Fruit fly (Drosophila melanogaster) whole organism, wandering third instar larva: ENCODE results near the gene CG4972.

Experiments
- Abd-B ChIP-seq: fragments of >200 bp; optimal IDR thresholded peaks from 2 replicates; lab custom pipeline; 2017; ENCODE audit warnings: missing biosample characterization, missing genetic modification characterization
- CG32264 ChIP-seq: fragments of 200-800 bp; sonication (Bioruptor generic); optimal IDR thresholded peaks from 2 replicates; lab custom pipeline; 2016; ENCODE audit warnings: missing biosample characterization, missing genetic modification characterization
- CG9705 ChIP-seq: fragments of 200-800 bp; sonication (Bioruptor generic); optimal IDR thresholded peaks from 2 replicates; lab custom pipeline; 2018; ENCODE audit warnings: missing biosample characterization, mild to moderate bottlenecking, missing genetic modification characterization
- CrebA ChIP-seq: fragments of 200-800 bp; sonication (Bioruptor generic); optimal IDR thresholded peaks from 2 replicates; lab custom pipeline; 2016; ENCODE audit warnings: missing biosample characterization, mild to moderate bottlenecking, missing genetic modification characterization, borderline replicate concordance
- Dfd ChIP-seq: fragments of >200 bp; optimal IDR thresholded peaks from 2 replicates; lab custom pipeline; 2017; ENCODE audit warnings: missing biosample characterization, missing genetic modification characterization
- Dif ChIP-seq: fragments of 200-275, 200-300 bp; sonication (Bioruptor generic); optimal IDR thresholded peaks from 2 replicates; lab custom pipeline; 2018; ENCODE audit warnings: missing biosample characterization, missing genetic modification characterization; ENCODE audit not compliant: partially characterized antibody
- GATAd ChIP-seq: sonication (Bioruptor generic); optimal IDR thresholded peaks from 2 replicates; lab custom pipeline; 2016; ENCODE audit warnings: missing biosample characterization, missing genetic modification characterization
- HLH106 ChIP-seq: fragments of 200-800 bp; optimal IDR thresholded peaks from 3 replicates; lab custom pipeline; 2019; ENCODE audit warnings: missing biosample characterization, mild to moderate bottlenecking, missing genetic modification characterization, moderate library complexity
- Hnf4 ChIP-seq: fragments of 200-800 bp; sonication (Bioruptor generic); optimal IDR thresholded peaks from 2 replicates; lab custom pipeline; 2016; ENCODE audit warnings: missing biosample characterization, mild to moderate bottlenecking, missing genetic modification characterization
- Hr78 ChIP-seq: fragments of >200 bp; optimal IDR thresholded peaks from 2 replicates; lab custom pipeline; 2017; ENCODE audit warnings: missing biosample characterization, missing genetic modification characterization
- Hr83 ChIP-seq: fragments of 200-300 bp; sonication (Bioruptor generic); optimal IDR thresholded peaks from 2 replicates; lab custom pipeline; 2016; ENCODE audit warnings: missing biosample characterization, mild to moderate bottlenecking, missing genetic modification characterization, moderate library complexity; ENCODE audit not compliant: poor library complexity, severe bottlenecking
- Jra ChIP-seq: sonication (Bioruptor generic); optimal IDR thresholded peaks from 2 replicates; lab custom pipeline; 2016; ENCODE audit warnings: missing biosample characterization, missing genetic modification characterization
- Mio ChIP-seq: sonication (Bioruptor generic); optimal IDR thresholded peaks from 2 replicates; lab custom pipeline; 2016; ENCODE audit warnings: missing biosample characterization, missing genetic modification characterization
- Myc ChIP-seq: fragments of >200 bp; optimal IDR thresholded peaks from 2 replicates; lab custom pipeline; 2017
- N ChIP-seq: fragments of >200 bp; optimal IDR thresholded peaks from 2 replicates; lab custom pipeline; 2018; ENCODE audit warnings: missing biosample characterization, missing external identifiers, missing genetic modification characterization
- OdsH ChIP-seq: fragments of 200-800 bp; sonication (Bioruptor generic); optimal IDR thresholded peaks from 2 replicates; lab custom pipeline; 2016; ENCODE audit warnings: missing biosample characterization, mild to moderate bottlenecking, missing genetic modification characterization
- Rel ChIP-seq, 2 experiments: fragments of 200-800 bp; sonication (Bioruptor generic) in 1 of 2; optimal IDR thresholded peaks; 2 replicates in 1 of 2; 3 replicates in 1 of 2; lab custom pipeline; 2016 to 2019; ENCODE audit warnings: mild to moderate bottlenecking in 2 of 2, missing biosample characterization in 2 of 2, missing genetic modification characterization in 2 of 2, moderate library complexity in 1 of 2
- Sp1 ChIP-seq: fragments of 200-800 bp; sonication (Bioruptor generic); optimal IDR thresholded peaks from 3 replicates; lab custom pipeline; 2019; ENCODE audit warnings: missing biosample characterization, mild to moderate bottlenecking, missing genetic modification characterization, moderate library complexity
- Vsx2 ChIP-seq: fragments of 200-300, 225-300 bp; sonication (Bioruptor generic); optimal IDR thresholded peaks from 2 replicates; lab custom pipeline; 2018; ENCODE audit warnings: missing biosample characterization, missing genetic modification characterization; ENCODE audit not compliant: partially characterized antibody
- br ChIP-seq: fragments of 200-800 bp; sonication (Bioruptor generic); optimal IDR thresholded peaks from 2 replicates; lab custom pipeline; 2016; ENCODE audit warnings: missing biosample characterization, missing genetic modification characterization
- brk ChIP-seq: fragments of 200-800 bp; sonication (Bioruptor generic); optimal IDR thresholded peaks from 2 replicates; lab custom pipeline; 2016; ENCODE audit warnings: missing biosample characterization, mild to moderate bottlenecking, missing genetic modification characterization
- dl ChIP-seq, 2 experiments: fragments of 175-275, 200-275 bp in 1 of 2; fragments of 200-275 bp in 1 of 2; sonication (Bioruptor generic); optimal IDR thresholded peaks; lab custom pipeline; 2018; ENCODE audit warnings: mild to moderate bottlenecking in 2 of 2, missing biosample characterization in 2 of 2, missing genetic modification characterization in 2 of 2, moderate library complexity in 2 of 2; ENCODE audit not compliant: partially characterized antibody in 2 of 2, insufficient read depth in 1 of 2
- dmrt93B ChIP-seq: fragments of 200-800 bp; sonication (Bioruptor generic); optimal IDR thresholded peaks from 2 replicates; lab custom pipeline; 2018; ENCODE audit warnings: missing biosample characterization, mild to moderate bottlenecking, missing genetic modification characterization
- dsf ChIP-seq: sonication (Bioruptor generic); optimal IDR thresholded peaks from 2 replicates; lab custom pipeline; 2016; ENCODE audit warnings: missing biosample characterization, missing genetic modification characterization, borderline replicate concordance
- ey ChIP-seq: fragments of 200-800 bp; sonication (Bioruptor generic); optimal IDR thresholded peaks from 2 replicates; lab custom pipeline; 2016; ENCODE audit warnings: missing biosample characterization, missing genetic modification characterization
- foxo ChIP-seq, 2 experiments: fragments of 200-800 bp; sonication (Bioruptor generic); optimal IDR thresholded peaks; 2 replicates in 1 of 2; 3 replicates in 1 of 2; lab custom pipeline; 2016 to 2017; ENCODE audit warnings: missing biosample characterization in 2 of 2, missing genetic modification characterization in 2 of 2
- fru ChIP-seq: fragments of 200-800 bp; sonication (Bioruptor generic); optimal IDR thresholded peaks from 3 replicates; lab custom pipeline; 2016; ENCODE audit warnings: missing biosample characterization, mild to moderate bottlenecking, missing genetic modification characterization
- h ChIP-seq: fragments of 200-800 bp; sonication (Bioruptor generic); optimal IDR thresholded peaks from 3 replicates; lab custom pipeline; 2016; ENCODE audit warnings: missing biosample characterization, mild to moderate bottlenecking, missing genetic modification characterization
- jim ChIP-seq: fragments of 175-275, 200-325 bp; sonication (Bioruptor generic); optimal IDR thresholded peaks from 2 replicates; lab custom pipeline; 2016; ENCODE audit warnings: missing biosample characterization, mild to moderate bottlenecking, missing genetic modification characterization
- lola ChIP-seq: fragments of >200 bp; optimal IDR thresholded peaks from 2 replicates; lab custom pipeline; 2017; ENCODE audit warnings: missing biosample characterization, missing genetic modification characterization
- pan ChIP-seq: fragments of >200 bp; optimal IDR thresholded peaks from 2 replicates; lab custom pipeline; 2017
- psq ChIP-seq: fragments of 200-800 bp; sonication (Bioruptor generic); optimal IDR thresholded peaks from 3 replicates; lab custom pipeline; 2017; ENCODE audit warnings: missing biosample characterization, mild to moderate bottlenecking, missing genetic modification characterization, moderate library complexity
- rgr ChIP-seq: fragments of 200-800 bp; sonication (Bioruptor generic); optimal IDR thresholded peaks from 3 replicates; lab custom pipeline; 2016; ENCODE audit warnings: missing biosample characterization, mild to moderate bottlenecking, missing genetic modification characterization
- sage ChIP-seq: fragments of 200-800 bp; sonication (Bioruptor generic); optimal IDR thresholded peaks from 2 replicates; lab custom pipeline; 2016; ENCODE audit warnings: missing biosample characterization, mild to moderate bottlenecking, missing genetic modification characterization
- sv ChIP-seq: fragments of 200-800 bp; sonication (Bioruptor generic); optimal IDR thresholded peaks from 3 replicates; lab custom pipeline; 2016; ENCODE audit warnings: missing biosample characterization, missing genetic modification characterization
- tai ChIP-seq: sonication (Bioruptor generic); optimal IDR thresholded peaks from 2 replicates; lab custom pipeline; 2016; ENCODE audit warnings: missing biosample characterization, missing genetic modification characterization
- usp ChIP-seq: fragments of >200 bp; optimal IDR thresholded peaks from 2 replicates; lab custom pipeline; 2017; ENCODE audit warnings: missing biosample characterization, missing genetic modification characterization
- woc ChIP-seq: sonication (Bioruptor generic); optimal IDR thresholded peaks from 2 replicates; lab custom pipeline; 2016; ENCODE audit warnings: missing biosample characterization, mild to moderate bottlenecking, missing genetic modification characterization

CG4972 gene

dm6 chr2L:10327790-10328189 lies 13.2 kb downstream of the CG4972 start, which contains the start of gene RnrL:
TSS of gene RnrL (minus strand) at chr2L:10327943.
- no peak for TF ChIP-seq h (GFP tag; lab: Kevin White, UChicago)
- TF ChIP-seq CG9705 = no peak
- TF ChIP-seq dmrt93B (GFP tag; lab: Kevin White, UChicago) = no peak
- TF ChIP-seq GATAd (GFP tag; lab: Kevin White, UChicago) = no peak
- no peak for TF ChIP-seq Hr78
- TF ChIP-seq rgr (GFP tag; lab: Kevin White, UChicago) = no peak
- TF ChIP-seq, all 38 proteins: peak for 0

- TF ChIP-seq Hr78 (no peak), brk (GFP tag; lab: Kevin White, UChicago) (no peak), rgr (GFP tag; lab: Kevin White, UChicago) (no peak), Rel (GFP tag; optimal IDR thresholded peaks at IDR 0.05; lab: Kevin White, UChicago) (no peak), Rel (tag; optimal IDR thresholded peaks at IDR 0.05; lab: Kevin White, UChicago) (no peak), fru (GFP tag; lab: Kevin White, UChicago) (no peak), Hnf4 (GFP tag; lab: Kevin White, UChicago) (no peak), dl (GFP tag; optimal IDR thresholded peaks at IDR 0.05; lab: Kevin White, UChicago; ENCODE audit: insufficient read depth in 1 of 2, partially characterized antibody in 2 of 2) (no peak), pan (lab: Kevin White, UChicago) (no peak), CG9705 (no peak), dsf (GFP tag; lab: Kevin White, UChicago) (no peak), woc (GFP tag; lab: Kevin White, UChicago) (no peak), dmrt93B (GFP tag; lab: Kevin White, UChicago) (no peak), Hr83 (GFP tag; lab: Kevin White, UChicago) (no peak)
- TF ChIP-seq, all 38 proteins: peak for 0
These were observed 16.7 kb downstream of the CG4972 start, which contains the start of the genes Schip1 and Cox10 for dm6 chr2L:10331066-10331847. TSS of gene Schip1 (minus strand) at chr2L:10331116. TSS of gene Cox10 (plus strand) at chr2L:10331471.

dm6 chr2L:10333091-10333991 lies 18.7 kb downstream of the CG4972 start, which contains the start of gene GATAd:
TSS of gene GATAd (plus strand) at chr2L:10333734.
- no peak for TF ChIP-seq Hnf4 (GFP tag; lab: Kevin White, UChicago)
- no peak for TF ChIP-seq Dif (GFP tag; lab: Kevin White, UChicago)
- TF ChIP-seq OdsH = no peak
- TF ChIP-seq CG9705 = no peak
- TF ChIP-seq dl (GFP tag; optimal IDR thresholded peaks at IDR 0.05; lab: Kevin White, UChicago; ENCODE audit: insufficient read depth in 1 of 2, partially characterized antibody in 2 of 2) = no peak
- TF ChIP-seq sv (GFP tag; lab: Kevin White, UChicago) = no peak
- TF ChIP-seq CrebA (GFP tag; lab: Kevin White, UChicago) = no peak
- no peak for TF ChIP-seq CG32264
- TF ChIP-seq ey (GFP tag; lab: Kevin White, UChicago) = no peak
- TF ChIP-seq rgr (GFP tag; lab: Kevin White, UChicago) = no peak
- TF ChIP-seq lola (GFP tag; lab: Kevin White, UChicago) = no peak
- no peak for TF ChIP-seq Hr78
- no peak for TF ChIP-seq pan (lab: Kevin White, UChicago)
- no peak for TF ChIP-seq GATAd (GFP tag; lab: Kevin White, UChicago)
- TF ChIP-seq brk (GFP tag; lab: Kevin White, UChicago) = peak; percentile 56
- TF ChIP-seq Hr83 (GFP tag; lab: Kevin White, UChicago) = peak; percentile 50
- no peak for TF ChIP-seq Vsx2 (GFP tag; lab: Kevin White, UChicago)
- no peak for TF ChIP-seq dmrt93B (GFP tag; lab: Kevin White, UChicago)
- TF ChIP-seq usp = no peak
- no peak for TF ChIP-seq sage (GFP tag; lab: Kevin White, UChicago)
- TF ChIP-seq Abd-B (GFP tag; lab: Kevin White, UChicago) = no peak
- no peak for TF ChIP-seq Dfd (GFP tag; lab: Kevin White, UChicago)
- TF ChIP-seq fru (GFP tag; lab: Kevin White, UChicago) = no peak
- no peak for TF ChIP-seq Sp1 (GFP tag; lab: Kevin White, UChicago)
- TF ChIP-seq jim = no peak
- TF ChIP-seq br (GFP tag; lab: Kevin White, UChicago) = no peak
- TF ChIP-seq h (GFP tag; lab: Kevin White, UChicago) = no peak
- TF ChIP-seq N (GFP tag; lab: Kevin White, UChicago) = no peak
- no peak for TF ChIP-seq Jra (GFP tag; lab: Kevin White, UChicago)
- no peak for TF ChIP-seq foxo (GFP tag; optimal IDR thresholded peaks at IDR 0.05; lab: Kevin White, UChicago)
- no peak for TF ChIP-seq Mio
- TF ChIP-seq HLH106 = no peak
- no peak for TF ChIP-seq tai (GFP tag; lab: Kevin White, UChicago)
- TF ChIP-seq Rel (GFP tag; optimal IDR thresholded peaks at IDR 0.05; lab: Kevin White, UChicago) = no peak
- peak; percentile 35 for TF ChIP-seq Rel (tag; optimal IDR thresholded peaks at IDR 0.05; lab: Kevin White, UChicago)
- peak; percentile 71 for TF ChIP-seq Myc
- no peak for TF ChIP-seq psq (GFP tag; lab: Kevin White, UChicago)
- peak; percentile 2 for TF ChIP-seq woc (GFP tag; lab: Kevin White, UChicago)
- no peak for TF ChIP-seq dsf (GFP tag; lab: Kevin White, UChicago)
